Worm (Caenorhabditis elegans) whole organism, L4 larva: Measurements from ENCODE around the gene F57G12.1.

Experiments used
- ama-1 ChIP-seq: fragments of 150-350 bp; optimal IDR thresholded peaks from 2 replicates; lab custom pipeline; 2014; ENCODE audit warnings: inconsistent platforms, mixed read lengths
- hlh-30 ChIP-seq: sonication (generic microtip); optimal IDR thresholded peaks from 2 replicates; lab custom pipeline; 2017; ENCODE audit warnings: antibody characterized with exemption, mild to moderate bottlenecking, missing genetic modification characterization, missing compliant biosample characterization; ENCODE audit not compliant: insufficient read depth
- mep-1 ChIP-seq: fragments of 150-350 bp; sonication (generic microtip); optimal IDR thresholded peaks from 3 replicates; lab custom pipeline; 2014; ENCODE audit warnings: missing biosample characterization, missing genetic modification characterization

DNA sequence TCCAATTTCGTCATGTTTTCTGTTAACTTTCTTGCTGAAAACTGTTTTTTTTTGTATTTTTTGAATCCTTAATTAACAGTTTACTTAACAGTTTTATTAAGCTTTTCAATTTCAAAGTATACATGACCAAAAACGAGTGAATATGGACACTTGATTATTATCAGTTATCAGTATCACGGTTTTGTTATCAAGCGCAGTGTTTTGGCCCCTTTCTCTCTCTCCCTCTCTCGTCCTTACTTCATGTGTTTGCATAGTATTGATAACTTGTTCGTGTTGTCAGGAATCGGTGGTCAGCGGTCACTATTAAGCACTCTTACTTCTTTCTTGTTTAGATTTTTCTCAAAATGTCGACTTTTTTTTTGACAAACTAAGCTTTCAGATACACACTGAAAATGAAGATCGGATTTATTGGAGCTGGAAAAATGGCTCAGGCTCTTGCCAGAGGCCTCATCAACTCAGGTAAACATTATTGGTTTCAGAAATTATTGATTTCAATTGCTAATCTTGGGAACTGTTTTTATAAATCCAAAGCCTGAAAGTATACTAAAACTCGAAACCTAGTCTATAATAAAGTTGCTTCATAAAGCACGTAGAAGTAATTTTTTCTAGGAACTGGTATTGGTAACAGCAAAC is 24.9 kb downstream of the F57G12.1 start, which contains the start of gene pycr-1:
- TF ChIP-seq hlh-30 (peak; percentile 24), mep-1 (tag; lab: Kevin White, UChicago) (no peak), ama-1 (lab: Kevin White, UChicago) (no peak)
